Worm (Caenorhabditis elegans) whole organism, L2 larva: ENCODE data around the gene W05B10.4.

Source experiments
- C34F6.9 ChIP-seq: fragments of 150-350 bp; optimal IDR thresholded peaks from 2 replicates; lab custom pipeline; 2014; ENCODE audit warnings: missing biosample characterization, missing genetic modification characterization
- alr-1 ChIP-seq: fragments of 150-350 bp; optimal IDR thresholded peaks from 2 replicates; lab custom pipeline; 2014; ENCODE audit warnings: missing biosample characterization, missing genetic modification characterization
- fos-1 ChIP-seq: fragments of 150-350 bp; optimal IDR thresholded peaks from 2 replicates; lab custom pipeline; 2014; ENCODE audit warnings: missing biosample characterization, missing genetic modification characterization
- lin-39 ChIP-seq: fragments of 150-350 bp; optimal IDR thresholded peaks from 2 replicates; lab custom pipeline; 2014; ENCODE audit warnings: missing biosample characterization, missing genetic modification reagents, missing genetic modification characterization
- mdl-1 ChIP-seq, 2 experiments: fragments of 150-350 bp in 1 of 2; sonication (generic microtip) in 1 of 2; optimal IDR thresholded peaks; 2 replicates each; lab custom pipeline; 2017; ENCODE audit warnings: missing biosample characterization in 2 of 2, missing genetic modification characterization in 2 of 2
- peb-1 ChIP-seq: fragments of 150-350 bp; optimal IDR thresholded peaks from 2 replicates; lab custom pipeline; 2014; ENCODE audit warnings: missing biosample characterization, missing genetic modification characterization
- unc-39 ChIP-seq: fragments of 150-350 bp; optimal IDR thresholded peaks from 2 replicates; lab custom pipeline; 2014; ENCODE audit warnings: missing biosample characterization, missing genetic modification characterization

ce11 chrV:12637238-12637690, 30.8 kb upstream of the W05B10.4 start, which contains the start of gene F56H9.2:
- TF ChIP-seq mdl-1 (tag; optimal IDR thresholded peaks at IDR 0.05; lab: Kevin White, UChicago), result peak; percentile 66 to 80
- TF ChIP-seq peb-1, result no peak
- no peak for TF ChIP-seq alr-1 (tag; lab: Kevin White, UChicago)
- no peak for TF ChIP-seq lin-39 (tag; lab: Kevin White, UChicago)
- peak; percentile 60 for TF ChIP-seq C34F6.9
- no peak for TF ChIP-seq unc-39
- TF ChIP-seq fos-1, result peak; percentile 62
